Worm (Caenorhabditis elegans) whole organism, L1 larva: ENCODE data around the gene arl-1.
A peak's percentile ranks its signal among the peaks of the same experiment; 100 is the strongest.

Experiments used
- C04F5.9 ChIP-seq: sonication (generic microtip); optimal IDR thresholded peaks from 2 replicates; lab custom pipeline; 2016; ENCODE audit warnings: missing genetic modification characterization, missing compliant biosample characterization
- C34B4.2 ChIP-seq: sonication (generic microtip); optimal IDR thresholded peaks from 2 replicates; lab custom pipeline; 2017; ENCODE audit warnings: mild to moderate bottlenecking, missing genetic modification characterization, missing compliant biosample characterization
- aha-1 ChIP-seq: fragments of 150-350 bp; optimal IDR thresholded peaks from 2 replicates; lab custom pipeline; 2014; ENCODE audit warnings: missing biosample characterization, missing genetic modification characterization
- alr-1 ChIP-seq: fragments of 200-800 bp; sonication (Bioruptor generic); optimal IDR thresholded peaks from 2 replicates; lab custom pipeline; 2018; ENCODE audit warnings: borderline replicate concordance, mild to moderate bottlenecking, missing genetic modification characterization, missing compliant biosample characterization
- aly-2 ChIP-seq: fragments of 150-350 bp; optimal IDR thresholded peaks from 2 replicates; lab custom pipeline; 2014; ENCODE audit warnings: missing biosample characterization, missing genetic modification characterization
- blmp-1 ChIP-seq: fragments of 150-350 bp; optimal IDR thresholded peaks from 2 replicates; lab custom pipeline; 2014; ENCODE audit warnings: missing biosample characterization, missing genetic modification characterization
- ceh-63 ChIP-seq: fragments of 200-800 bp; sonication (Bioruptor generic); optimal IDR thresholded peaks from 2 replicates; lab custom pipeline; 2018; ENCODE audit warnings: mild to moderate bottlenecking, missing genetic modification characterization, missing compliant biosample characterization
- ceh-8 ChIP-seq: fragments of 200-800 bp; sonication (Bioruptor generic); optimal IDR thresholded peaks from 2 replicates; lab custom pipeline; 2018; ENCODE audit warnings: mild to moderate bottlenecking, missing genetic modification characterization, moderate library complexity, missing compliant biosample characterization
- ceh-82 ChIP-seq, 3 experiments: fragments of 150-350 bp in 1 of 3; sonication (generic microtip) in 2 of 3; optimal IDR thresholded peaks; 2 replicates each; lab custom pipeline; 2014 to 2017; ENCODE audit warnings: missing biosample characterization in 3 of 3, missing genetic modification characterization in 3 of 3
- ceh-88 ChIP-seq: fragments of 200-800 bp; sonication (Bioruptor generic); IDR thresholded peaks from 2 replicates; pipeline ENCODE4 v1.3.6; 2022; ENCODE audit warnings: missing genetic modification characterization, missing compliant biosample characterization
- dpl-1 ChIP-seq, 3 experiments: fragments of 150-350 bp in 2 of 3; sonication (generic microtip) in 1 of 3; optimal IDR thresholded peaks; 2 replicates each; lab custom pipeline; 2014 to 2017; ENCODE audit warnings: missing biosample characterization in 3 of 3, missing genetic modification characterization in 3 of 3, missing genetic modification reagents in 3 of 3
- dsc-1 ChIP-seq: sonication (generic microtip); optimal IDR thresholded peaks from 2 replicates; lab custom pipeline; 2016; ENCODE audit warnings: mild to moderate bottlenecking, missing genetic modification characterization, missing compliant biosample characterization
- efl-3 ChIP-seq: fragments of 200-800 bp; sonication (Bioruptor generic); optimal IDR thresholded peaks from 2 replicates; lab custom pipeline; 2018; ENCODE audit warnings: mild to moderate bottlenecking, missing genetic modification characterization, missing compliant biosample characterization
- egl-27 ChIP-seq, 2 experiments: fragments of 150-350 bp in 1 of 2; sonication (generic microtip); optimal IDR thresholded peaks; 3 replicates each; lab custom pipeline; 2017 to 2018; ENCODE audit warnings: missing biosample characterization in 2 of 2, missing genetic modification characterization in 2 of 2, missing genetic modification reagents in 2 of 2
- elt-3 ChIP-seq, 6 experiments: fragments of 150-350 bp in 1 of 6; sonication (generic microtip); optimal IDR thresholded peaks; 2 replicates each; lab custom pipeline; 2017 to 2018; ENCODE audit warnings: missing biosample characterization in 6 of 6, missing genetic modification characterization in 6 of 6, inconsistent platforms in 1 of 6
- ets-5 ChIP-seq: fragments of 200-800 bp; sonication (Bioruptor generic); IDR thresholded peaks from 2 replicates; pipeline ENCODE4 v1.3.6; 2022; ENCODE audit warnings: missing genetic modification characterization, missing compliant biosample characterization
- fkh-4 ChIP-seq: sonication (generic microtip); optimal IDR thresholded peaks from 2 replicates; lab custom pipeline; 2016; ENCODE audit warnings: missing compliant biosample characterization, missing genetic modification characterization, borderline replicate concordance
- fkh-8 ChIP-seq: sonication (generic microtip); optimal IDR thresholded peaks from 2 replicates; lab custom pipeline; 2016; ENCODE audit warnings: mild to moderate bottlenecking, missing genetic modification characterization, missing compliant biosample characterization
- fos-1 ChIP-seq: fragments of 150-350 bp; optimal IDR thresholded peaks from 2 replicates; lab custom pipeline; 2014; ENCODE audit warnings: missing biosample characterization, missing genetic modification characterization
- hlh-4 ChIP-seq: sonication (generic microtip); optimal IDR thresholded peaks from 2 replicates; lab custom pipeline; 2016; ENCODE audit warnings: mild to moderate bottlenecking, missing genetic modification characterization, missing compliant biosample characterization
- hpl-2 ChIP-seq: fragments of 150-350 bp; optimal IDR thresholded peaks from 2 replicates; lab custom pipeline; 2014; ENCODE audit warnings: missing biosample characterization, missing genetic modification reagents, missing genetic modification characterization
- isw-1 ChIP-seq: fragments of 200-800 bp; sonication (Bioruptor generic); IDR thresholded peaks from 2 replicates; pipeline ENCODE4 v1.3.6; 2022; ENCODE audit warnings: missing genetic modification characterization, missing compliant biosample characterization
- jun-1 ChIP-seq: fragments of 150-350 bp; optimal IDR thresholded peaks from 2 replicates; lab custom pipeline; 2014; ENCODE audit warnings: missing biosample characterization, missing genetic modification reagents, missing genetic modification characterization
- lin-35 ChIP-seq, 2 experiments: fragments of 150-350 bp; optimal IDR thresholded peaks; 2 replicates each; lab custom pipeline; 2014; ENCODE audit warnings: missing biosample characterization in 2 of 2, missing genetic modification characterization in 2 of 2, missing genetic modification reagents in 2 of 2
- lin-39 ChIP-seq: fragments of 150-350 bp; optimal IDR thresholded peaks from 2 replicates; lab custom pipeline; 2014; ENCODE audit warnings: missing biosample characterization, missing genetic modification reagents, missing genetic modification characterization
- lir-3 ChIP-seq: sonication (generic microtip); optimal IDR thresholded peaks from 2 replicates; lab custom pipeline; 2016; ENCODE audit warnings: mild to moderate bottlenecking, missing genetic modification characterization, moderate library complexity, missing compliant biosample characterization; ENCODE audit not compliant: poor library complexity
- mab-9 ChIP-seq: fragments of 200-800 bp; sonication (Bioruptor generic); IDR thresholded peaks from 2 replicates; pipeline ENCODE4 v1.3.6; 2022; ENCODE audit warnings: missing genetic modification reagents, missing genetic modification characterization, missing compliant biosample characterization
- mdl-1 ChIP-seq, 2 experiments: fragments of 150-350 bp; optimal IDR thresholded peaks; 2 replicates each; lab custom pipeline; 2014 to 2017; ENCODE audit warnings: missing biosample characterization in 2 of 2, missing genetic modification characterization in 2 of 2, inconsistent platforms in 1 of 2
- mef-2 ChIP-seq: fragments of 150-350 bp; optimal IDR thresholded peaks from 2 replicates; lab custom pipeline; 2014; ENCODE audit warnings: missing biosample characterization, missing genetic modification characterization
- nhr-11 ChIP-seq: fragments of 150-350 bp; optimal IDR thresholded peaks from 2 replicates; lab custom pipeline; 2014; ENCODE audit warnings: missing biosample characterization, missing genetic modification characterization
- nhr-12 ChIP-seq: sonication (generic microtip); optimal IDR thresholded peaks from 2 replicates; lab custom pipeline; 2017; ENCODE audit warnings: missing biosample characterization, missing genetic modification characterization
- nhr-19 ChIP-seq: fragments of 200-800 bp; sonication (Bioruptor generic); conservative IDR thresholded peaks from 2 replicates; pipeline ENCODE4 v1.3.6; 2022; ENCODE audit warnings: missing genetic modification characterization, missing compliant biosample characterization
- nhr-47 ChIP-seq: sonication (generic microtip); optimal IDR thresholded peaks from 2 replicates; lab custom pipeline; 2016; ENCODE audit warnings: mild to moderate bottlenecking, missing genetic modification characterization, moderate library complexity, missing compliant biosample characterization
- nhr-71 ChIP-seq: sonication (generic microtip); optimal IDR thresholded peaks from 2 replicates; lab custom pipeline; 2016; ENCODE audit warnings: mild to moderate bottlenecking, missing genetic modification characterization, moderate library complexity, missing compliant biosample characterization
- nhr-85 ChIP-seq: sonication (generic microtip); peaks from one replicate; lab custom pipeline; 2016; ENCODE audit warnings: missing genetic modification characterization, inconsistent platforms, missing compliant biosample characterization
- nhr-90 ChIP-seq: sonication (generic microtip); optimal IDR thresholded peaks from 2 replicates; lab custom pipeline; 2016; ENCODE audit warnings: mild to moderate bottlenecking, missing genetic modification characterization, missing compliant biosample characterization; ENCODE audit not compliant: poor library complexity
- pax-3 ChIP-seq: fragments of 200-800 bp; sonication (Bioruptor generic); optimal IDR thresholded peaks from 2 replicates; lab custom pipeline; 2018; ENCODE audit warnings: mild to moderate bottlenecking, missing genetic modification characterization, moderate library complexity, missing compliant biosample characterization
- pqm-1 ChIP-seq: sonication (generic microtip); optimal IDR thresholded peaks from 3 replicates; lab custom pipeline; 2017; ENCODE audit warnings: missing biosample characterization, missing genetic modification characterization
- skn-1 ChIP-seq: fragments of 150-350 bp; optimal IDR thresholded peaks from 2 replicates; lab custom pipeline; 2014; ENCODE audit warnings: missing biosample characterization, missing genetic modification characterization
- snpc-4 ChIP-seq: fragments of 150-350 bp; optimal IDR thresholded peaks from 2 replicates; lab custom pipeline; 2014; ENCODE audit warnings: missing biosample characterization, missing genetic modification characterization
- snu-23 ChIP-seq: sonication (generic microtip); optimal IDR thresholded peaks from 2 replicates; lab custom pipeline; 2016; ENCODE audit warnings: missing genetic modification characterization, missing compliant biosample characterization
- sox-4 ChIP-seq: sonication (generic microtip); optimal IDR thresholded peaks from 2 replicates; lab custom pipeline; 2016; ENCODE audit warnings: missing genetic modification characterization, missing compliant biosample characterization
- sptf-1 ChIP-seq: fragments of 150-350 bp; optimal IDR thresholded peaks from 2 replicates; lab custom pipeline; 2014; ENCODE audit warnings: missing biosample characterization, missing genetic modification characterization
- sup-37 ChIP-seq: fragments of 200-800 bp; sonication (Bioruptor generic); optimal IDR thresholded peaks from 2 replicates; lab custom pipeline; 2018; ENCODE audit warnings: mild to moderate bottlenecking, missing genetic modification characterization, missing compliant biosample characterization
- swsn-7 ChIP-seq: sonication (generic microtip); optimal IDR thresholded peaks from 2 replicates; lab custom pipeline; 2016; ENCODE audit warnings: missing genetic modification characterization, missing compliant biosample characterization
- tbx-2 ChIP-seq: sonication (generic microtip); optimal IDR thresholded peaks from 2 replicates; lab custom pipeline; 2016; ENCODE audit warnings: missing genetic modification characterization, missing compliant biosample characterization
- unc-30 ChIP-seq: sonication (generic microtip); optimal IDR thresholded peaks from 2 replicates; lab custom pipeline; 2017; ENCODE audit warnings: missing biosample characterization, missing genetic modification characterization
- unc-62 ChIP-seq: fragments of 150-350 bp; optimal IDR thresholded peaks from 2 replicates; lab custom pipeline; 2014; ENCODE audit warnings: missing biosample characterization, missing genetic modification reagents, missing genetic modification characterization
- unc-86 ChIP-seq: sonication (generic microtip); optimal IDR thresholded peaks from 2 replicates; lab custom pipeline; 2016; ENCODE audit warnings: missing genetic modification characterization, missing compliant biosample characterization
- unc-98 ChIP-seq: fragments of 200-800 bp; sonication (Bioruptor generic); IDR thresholded peaks from 2 replicates; pipeline ENCODE4 v1.3.6; 2022; ENCODE audit warnings: missing genetic modification characterization, missing compliant biosample characterization
- xbp-1 ChIP-seq: sonication (generic microtip); optimal IDR thresholded peaks from 2 replicates; lab custom pipeline; 2016; ENCODE audit warnings: missing genetic modification characterization, missing compliant biosample characterization
- zip-4 ChIP-seq: fragments of 200-800 bp; sonication (Bioruptor generic); optimal IDR thresholded peaks from 2 replicates; lab custom pipeline; 2018; ENCODE audit warnings: mild to moderate bottlenecking, missing genetic modification characterization, moderate library complexity, missing compliant biosample characterization
- ztf-4 ChIP-seq: fragments of 150-350 bp; optimal IDR thresholded peaks from 2 replicates; lab custom pipeline; 2014; ENCODE audit warnings: missing biosample characterization, missing genetic modification characterization

arl-1 gene

DNA sequence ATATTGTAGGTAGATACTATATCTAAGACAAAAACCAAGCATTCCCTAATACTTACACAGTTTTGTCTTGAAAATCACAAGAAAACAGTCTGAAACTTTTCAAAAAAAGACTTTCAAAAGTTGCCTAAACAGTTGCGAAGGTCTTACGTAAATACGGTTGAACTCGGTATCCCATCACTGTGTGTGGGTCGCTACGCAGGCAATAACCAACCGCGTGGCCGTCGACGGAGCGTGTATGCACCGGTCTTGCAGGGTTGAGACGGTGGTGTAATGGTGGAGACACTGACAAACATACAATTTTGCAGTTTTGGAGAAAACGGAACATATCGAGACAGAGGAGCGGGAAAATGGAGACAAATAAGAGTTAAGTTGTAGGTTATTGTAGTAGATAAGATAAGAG lies 20.6 kb upstream of the arl-1 start, which contains the start of gene iff-2 (continued):
- TF ChIP-seq ets-5: 0 out of 2 replicates have a peak, but pooled peaks have one; percentile 14
- peak; percentile 77 for TF ChIP-seq efl-3 (GFP tag; lab: Kevin White, UChicago)
- TF ChIP-seq isw-1 (GFP tag; lab: Robert Waterston, UW): peak; percentile 99
- peak; percentile 100 for TF ChIP-seq elt-3 (tag; optimal IDR thresholded peaks at IDR 0.05; lab: Kevin White, UChicago)
- peak; percentile 71 for TF ChIP-seq fkh-4 (tag; lab: Kevin White, UChicago)
- peak; percentile 98 for TF ChIP-seq skn-1 (tag; lab: Kevin White, UChicago)
- peak; percentile 99 for TF ChIP-seq ceh-82 (tag; optimal IDR thresholded peaks at IDR 0.05; lab: Kevin White, UChicago)
- TF ChIP-seq hpl-2 (GFP tag; lab: Kevin White, UChicago): peak; percentile 99
- TF ChIP-seq sox-4 (tag; lab: Kevin White, UChicago): peak; percentile 95
- TF ChIP-seq sup-37 (GFP tag; lab: Kevin White, UChicago): peak; percentile 94
- TF ChIP-seq mab-9 (GFP tag; lab: Robert Waterston, UW): peak; percentile 92
- TF ChIP-seq nhr-11 (tag; lab: Kevin White, UChicago): peak; percentile 93
- peak; percentile 99 for TF ChIP-seq nhr-19
- peak; percentile 95 for TF ChIP-seq lir-3
- no peak for TF ChIP-seq sptf-1 (tag; lab: Kevin White, UChicago)
- TF ChIP-seq swsn-7: peak; percentile 99
- peak; percentile 99 for TF ChIP-seq nhr-47 (tag; lab: Kevin White, UChicago)
- peak; percentile 97 for TF ChIP-seq blmp-1 (tag; lab: Kevin White, UChicago)
- peak; percentile 100 for TF ChIP-seq snu-23 (GFP tag; lab: Kevin White, UChicago)
- peak; percentile 98 for TF ChIP-seq aha-1 (tag; lab: Kevin White, UChicago)
- TF ChIP-seq dsc-1 (tag; lab: Kevin White, UChicago): peak; percentile 99
- TF ChIP-seq ztf-4 (tag; lab: Kevin White, UChicago): peak; percentile 99
- TF ChIP-seq xbp-1: peak; percentile 99
- TF ChIP-seq dpl-1 (GFP tag; optimal IDR thresholded peaks at IDR 0.05; lab: Kevin White, UChicago): peak; percentile 94 to 97 (median 95)
- TF ChIP-seq nhr-71 (tag; lab: Kevin White, UChicago): peak; percentile 100
- peak; percentile 99 for TF ChIP-seq nhr-90 (tag; lab: Kevin White, UChicago)
- TF ChIP-seq nhr-12 (tag; lab: Kevin White, UChicago): no peak
- peak; percentile 97 for TF ChIP-seq fos-1 (tag; lab: Kevin White, UChicago)
- peak; percentile 98 for TF ChIP-seq pax-3 (tag; lab: Kevin White, UChicago)
- peak; percentile 65 for TF ChIP-seq C34B4.2 (tag; lab: Kevin White, UChicago)
- TF ChIP-seq lin-35 (GFP tag; optimal IDR thresholded peaks at IDR 0.05; lab: Kevin White, UChicago): peak; percentile 97 to 99
- TF ChIP-seq tbx-2 (tag; lab: Kevin White, UChicago): peak; percentile 99
- peak; percentile 93 for TF ChIP-seq aly-2 (tag; lab: Kevin White, UChicago)
- peak; percentile 97 for TF ChIP-seq ceh-88 (GFP tag; lab: Robert Waterston, UW)
- TF ChIP-seq alr-1 (tag; lab: Kevin White, UChicago): no peak
- peak; percentile 83; the same call in 1 of the 2 replicates for TF ChIP-seq unc-98
- no peak for TF ChIP-seq unc-30 (tag; lab: Kevin White, UChicago)
- TF ChIP-seq nhr-85 (tag; lab: Kevin White, UChicago): peak; percentile 100
- TF ChIP-seq egl-27 (tag; optimal IDR thresholded peaks at IDR 0.05; lab: Kevin White, UChicago): peak; percentile 90 to 96
- TF ChIP-seq mdl-1 (tag; optimal IDR thresholded peaks at IDR 0.05; lab: Kevin White, UChicago): peak; percentile 90 to 100
- peak; percentile 95 for TF ChIP-seq ceh-8 (GFP tag; lab: Kevin White, UChicago)
- peak; percentile 86 for TF ChIP-seq unc-62 (GFP tag; lab: Kevin White, UChicago)
- peak; percentile 98 for TF ChIP-seq C04F5.9 (tag; lab: Kevin White, UChicago)
- TF ChIP-seq hlh-4 (tag; lab: Kevin White, UChicago): no peak
- peak; percentile 54 for TF ChIP-seq pqm-1
- peak; percentile 97 for TF ChIP-seq mef-2 (tag; lab: Kevin White, UChicago)
- peak; percentile 90 for TF ChIP-seq snpc-4 (tag; lab: Kevin White, UChicago)
- TF ChIP-seq fkh-8 (tag; lab: Kevin White, UChicago): peak; percentile 100
- peak; percentile 93 for TF ChIP-seq lin-39
- peak; percentile 91 for TF ChIP-seq zip-4 (GFP tag; lab: Kevin White, UChicago)
- TF ChIP-seq unc-86 (tag; lab: Kevin White, UChicago): peak; percentile 99
- no peak for TF ChIP-seq ceh-63 (GFP tag; lab: Kevin White, UChicago)
- TF ChIP-seq jun-1: peak; percentile 99
